Fruit fly (Drosophila melanogaster): Measurements from ENCODE around the gene CG11889.

CG11889 gene

DNA sequence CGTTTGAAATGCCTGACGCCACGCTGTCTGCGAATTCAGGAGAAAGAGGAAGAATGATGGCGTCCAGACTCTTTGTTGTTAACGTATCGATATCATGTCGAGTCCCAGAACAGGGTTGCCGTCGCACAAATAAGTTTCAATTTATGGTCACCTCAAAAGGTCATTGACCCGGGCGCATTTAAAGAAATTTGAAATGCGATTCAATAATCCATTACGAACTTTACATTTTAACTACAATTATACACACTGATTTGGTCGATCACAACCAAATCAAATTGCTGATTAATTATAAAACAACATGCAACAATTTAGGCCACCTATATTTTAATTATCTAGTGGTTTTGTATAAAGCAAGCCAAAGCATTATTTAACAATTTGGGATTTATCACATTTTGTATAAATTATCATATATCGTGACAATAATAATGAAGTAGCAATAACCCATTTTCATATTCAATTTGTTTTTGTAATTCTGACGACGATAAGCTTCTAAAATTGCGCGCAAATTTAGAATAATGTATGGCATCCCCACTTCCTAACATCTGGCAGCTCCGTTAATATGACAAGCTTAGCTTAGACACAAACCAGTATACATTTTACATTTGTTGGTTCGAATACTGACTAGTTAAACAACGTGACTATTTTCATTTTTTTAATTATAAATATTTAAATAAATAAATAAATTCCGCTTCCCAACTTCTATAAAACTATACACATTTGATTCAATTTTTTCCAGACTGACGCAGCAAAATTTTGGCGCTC, 24.8 kb upstream of the CG11889 start, which contains the start of gene bam (continued):
- TF ChIP-seq CG32532 (GFP tag; IDR thresholded peaks at IDR 0.05) (no peak), slou (GFP tag; optimal IDR thresholded peaks at IDR 0.05) (no peak), CG5953 (GFP tag; IDR thresholded peaks at IDR 0.05) (no peak), Taf1 (GFP tag; IDR thresholded peaks at IDR 0.05) (no peak), shn (GFP tag; optimal IDR thresholded peaks at IDR 0.05) (no peak), ro (GFP tag; IDR thresholded peaks at IDR 0.05) (no peak), CG2199 (GFP tag; IDR thresholded peaks at IDR 0.05) (peak; percentile 59; the same call in 2 of the 3 replicates), CG15514 (GFP tag; optimal IDR thresholded peaks at IDR 0.05) (peak; percentile 89), CG14965 (GFP tag; optimal IDR thresholded peaks at IDR 0.05; ENCODE audit: borderline replicate concordance) (no peak), CG7786 (GFP tag; optimal IDR thresholded peaks at IDR 0.05) (no peak), chn (GFP tag; optimal IDR thresholded peaks at IDR 0.05) (no peak), usp (GFP tag; optimal IDR thresholded peaks at IDR 0.05) (no peak), nerfin-2 (GFP tag; IDR thresholded peaks at IDR 0.05; ENCODE audit: partially characterized antibody) (no peak), dati (GFP tag; IDR thresholded peaks at IDR 0.05) (no peak), lilli (GFP tag; optimal IDR thresholded peaks at IDR 0.05) (no peak), CG10543 (GFP tag; optimal IDR thresholded peaks at IDR 0.05) (no peak), Scr (GFP tag; IDR thresholded peaks at IDR 0.05; ENCODE audit: partially characterized antibody) (no peak), stc (GFP tag; IDR thresholded peaks at IDR 0.05) (no peak), CG14860 (GFP tag; IDR thresholded peaks at IDR 0.05; ENCODE audit: partially characterized antibody) (no peak), hkb (optimal IDR thresholded peaks at IDR 0.05) (no peak), hkb (GFP tag; IDR thresholded peaks at IDR 0.05) (no peak), bcd (GFP tag; optimal IDR thresholded peaks at IDR 0.05) (no peak), YL-1 (GFP tag; optimal IDR thresholded peaks at IDR 0.05) (peak; percentile 18), Ets97D (GFP tag; optimal IDR thresholded peaks at IDR 0.05) (peak; percentile 69), CG3995 (GFP tag; optimal IDR thresholded peaks at IDR 0.05) (peak; percentile 38), CG12659 (GFP tag; optimal IDR thresholded peaks at IDR 0.05) (peak; percentile 37), zfh1 (GFP tag; IDR thresholded peaks at IDR 0.05) (no peak), Hr78 (GFP tag; optimal IDR thresholded peaks at IDR 0.05) (no peak), ERR (GFP tag; optimal IDR thresholded peaks at IDR 0.05) (no peak), gem (tag; optimal IDR thresholded peaks at IDR 0.05) (no peak), HLH4C (GFP tag; IDR thresholded peaks at IDR 0.05; ENCODE audit: partially characterized antibody) (no peak), fd96Cb (tag; optimal IDR thresholded peaks at IDR 0.05) (no peak), Sin3A (optimal IDR thresholded peaks at IDR 0.05) (no peak), CG13624 (GFP tag; optimal IDR thresholded peaks at IDR 0.05) (no peak), CG1602 (GFP tag; optimal IDR thresholded peaks at IDR 0.05) (no peak), D (optimal IDR thresholded peaks at IDR 0.05) (no peak), D (GFP tag; optimal IDR thresholded peaks at IDR 0.05) (no peak), CG12104 (GFP tag; optimal IDR thresholded peaks at IDR 0.05) (no peak), gce (GFP tag; IDR thresholded peaks at IDR 0.05) (no peak), CG4617 (GFP tag; optimal IDR thresholded peaks at IDR 0.05; ENCODE audit: borderline replicate concordance) (no peak), klu (GFP tag; IDR thresholded peaks at IDR 0.05) (no peak), Rx (GFP tag; IDR thresholded peaks at IDR 0.05) (no peak), CG3838 (GFP tag; optimal IDR thresholded peaks at IDR 0.05) (no peak), Hmr (GFP tag; optimal IDR thresholded peaks at IDR 0.05) (peak; percentile 59), ash1 (GFP tag; optimal IDR thresholded peaks at IDR 0.05) (no peak), inv (GFP tag; IDR thresholded peaks at IDR 0.05; ENCODE audit: partially characterized antibody) (no peak), nerfin-1 (tag; optimal IDR thresholded peaks at IDR 0.05) (no peak), CG11560 (tag; IDR thresholded peaks at IDR 0.05) (no peak), mam (GFP tag; optimal IDR thresholded peaks at IDR 0.05) (no peak), schlank (tag; optimal IDR thresholded peaks at IDR 0.05) (no peak), CG9797 (GFP tag; optimal IDR thresholded peaks at IDR 0.05) (no peak)
